Fruit fly (Drosophila melanogaster) S2 (cell line): ENCODE data around the gene CG43218.

Experiments used
- CG8478 ChIP-seq: fragments of >200 bp; optimal IDR thresholded peaks from 2 replicates; lab custom pipeline; 2018
- CTCF ChIP-seq, 2 experiments: fragments of >200 bp; optimal IDR thresholded peaks; 2 replicates each; lab custom pipeline; 2018

- no peak for TF ChIP-seq CG8478 (lab: Kevin White, UChicago)
- TF ChIP-seq CTCF (optimal IDR thresholded peaks at IDR 0.05; lab: Kevin White, UChicago) = no peak
Measured at dm6 chr3L:21300280-21300679, 42.5 kb downstream of the CG43218 start, which contains the start of gene Cpr78Cc.
